Worm (Caenorhabditis elegans): ENCODE results near the gene unc-34.

ce11 chrV:1001163-1001562, 18.7 kb downstream of the unc-34 start:
- no peak for TF ChIP-seq tbx-37 (GFP tag; conservative IDR thresholded peaks at IDR 0.05)
- no peak for TF ChIP-seq hmg-4 (GFP tag; optimal IDR thresholded peaks at IDR 0.05)

Measured in whole organism, early embryonic.